Fruit fly (Drosophila melanogaster) whole organism, embryonic: ENCODE measurements around the gene CG13032.
A peak's percentile ranks its signal among the peaks of the same experiment; 100 is the strongest.

Experiments
- Abd-B ChIP-seq: fragments of 200-800 bp; sonication (Bioruptor generic); optimal IDR thresholded peaks from 2 replicates; lab custom pipeline; 2018; ENCODE audit warnings: missing biosample characterization, mild to moderate bottlenecking, missing genetic modification characterization, moderate library complexity
- Aef1 ChIP-seq: fragments of 200-800 bp; sonication (Bioruptor generic); IDR thresholded peaks from 3 replicates; pipeline ENCODE4 v1.3.6; 2022; ENCODE audit warnings: missing biosample characterization, missing genetic modification characterization
- Atf3 ChIP-seq: fragments of 200-800 bp; sonication (Bioruptor generic); optimal IDR thresholded peaks from 3 replicates; lab custom pipeline; 2016; ENCODE audit warnings: missing biosample characterization, missing genetic modification characterization
- CG10147 ChIP-seq: fragments of 200-800 bp; sonication (Bioruptor generic); optimal IDR thresholded peaks from 2 replicates; lab custom pipeline; 2019; ENCODE audit warnings: missing biosample characterization, mild to moderate bottlenecking, missing genetic modification characterization, moderate library complexity
- CG11723 ChIP-seq: fragments of 200-800 bp; sonication (Bioruptor generic); optimal IDR thresholded peaks from 2 replicates; lab custom pipeline; 2017; ENCODE audit warnings: missing biosample characterization, mild to moderate bottlenecking, missing genetic modification characterization
- CG12071 ChIP-seq: fragments of 200-800 bp; sonication (Bioruptor generic); optimal IDR thresholded peaks from 3 replicates; lab custom pipeline; 2018; ENCODE audit warnings: missing biosample characterization, mild to moderate bottlenecking, missing genetic modification characterization
- CG1233 ChIP-seq: fragments of 200-800 bp; sonication (Bioruptor generic); optimal IDR thresholded peaks from 4 replicates; lab custom pipeline; 2018; ENCODE audit warnings: missing biosample characterization, mild to moderate bottlenecking, missing genetic modification characterization
- CG14965 ChIP-seq: fragments of 200-800 bp; sonication (Bioruptor generic); optimal IDR thresholded peaks from 2 replicates; lab custom pipeline; 2016; ENCODE audit warnings: missing biosample characterization, missing genetic modification characterization, borderline replicate concordance
- CG15479 ChIP-seq: fragments of 200-800 bp; sonication (Bioruptor generic); optimal IDR thresholded peaks from 3 replicates; lab custom pipeline; 2019; ENCODE audit warnings: missing biosample characterization, mild to moderate bottlenecking, missing genetic modification characterization, moderate library complexity
- CG2712 ChIP-seq: fragments of 200-800 bp; optimal IDR thresholded peaks from 3 replicates; lab custom pipeline; 2019; ENCODE audit warnings: missing biosample characterization, mild to moderate bottlenecking, missing genetic modification characterization, moderate library complexity
- CG2889 ChIP-seq: fragments of 200-800 bp; sonication (Bioruptor generic); IDR thresholded peaks from 3 replicates; pipeline ENCODE4 v1.3.6; 2022; ENCODE audit warnings: missing biosample characterization, missing genetic modification characterization
- CG31224 ChIP-seq: fragments of 200-800 bp; sonication (Bioruptor generic); IDR thresholded peaks from 2 replicates; pipeline ENCODE4 v1.3.6; 2022; ENCODE audit warnings: missing biosample characterization, missing genetic modification characterization
- CG34224 ChIP-seq: fragments of 200-800 bp; sonication (Bioruptor generic); IDR thresholded peaks from 3 replicates; pipeline ENCODE4 v1.3.6; 2022; ENCODE audit warnings: missing biosample characterization, missing genetic modification characterization; ENCODE audit not compliant: partially characterized antibody
- CG4707 ChIP-seq: fragments of 200-800 bp; sonication (Bioruptor generic); optimal IDR thresholded peaks from 2 replicates; lab custom pipeline; 2018; ENCODE audit warnings: missing biosample characterization, mild to moderate bottlenecking, missing genetic modification characterization, moderate library complexity
- CG4730 ChIP-seq: fragments of 200-800 bp; sonication (Bioruptor generic); IDR thresholded peaks from 2 replicates; pipeline ENCODE4 v1.3.6; 2022; ENCODE audit warnings: missing biosample characterization, missing genetic modification characterization
- CG4854 ChIP-seq: fragments of 200-800 bp; sonication (Bioruptor generic); optimal IDR thresholded peaks from 2 replicates; lab custom pipeline; 2016; ENCODE audit warnings: missing biosample characterization, missing genetic modification characterization, inconsistent platforms
- CG5953 ChIP-seq: fragments of 200-800 bp; sonication (Bioruptor generic); IDR thresholded peaks from 2 replicates; pipeline ENCODE4 v1.3.6; 2022; ENCODE audit warnings: missing biosample characterization, missing genetic modification characterization
- CG6272 ChIP-seq: fragments of 200-800 bp; sonication (Bioruptor generic); IDR thresholded peaks from 2 replicates; pipeline ENCODE4 v1.3.6; 2022; ENCODE audit warnings: missing biosample characterization, missing genetic modification characterization
- CG9876 ChIP-seq: fragments of 200-800 bp; sonication (Bioruptor generic); optimal IDR thresholded peaks from 2 replicates; lab custom pipeline; 2016; ENCODE audit warnings: missing biosample characterization, missing genetic modification characterization
- Chrac-16 ChIP-seq: fragments of 200-800 bp; sonication (Bioruptor generic); optimal IDR thresholded peaks from 3 replicates; lab custom pipeline; 2016; ENCODE audit warnings: missing biosample characterization, missing genetic modification characterization
- CoRest ChIP-seq: fragments of 200-800 bp; sonication (Bioruptor generic); optimal IDR thresholded peaks from 3 replicates; lab custom pipeline; 2018; ENCODE audit warnings: missing biosample characterization, mild to moderate bottlenecking, missing genetic modification characterization, moderate library complexity
- Dbx ChIP-seq: fragments of 200-800 bp; sonication (Bioruptor generic); IDR thresholded peaks from 3 replicates; pipeline ENCODE4 v1.3.6; 2022; ENCODE audit warnings: missing biosample characterization, missing genetic modification characterization
- Dip2 ChIP-seq: fragments of 200-800 bp; sonication (Bioruptor generic); IDR thresholded peaks from 2 replicates; pipeline ENCODE4 v1.3.6; 2022; ENCODE audit warnings: missing biosample characterization, missing genetic modification characterization
- Elba2 ChIP-seq: fragments of 200-800 bp; sonication (Bioruptor generic); optimal IDR thresholded peaks from 3 replicates; lab custom pipeline; 2016; ENCODE audit warnings: missing biosample characterization, missing genetic modification characterization
- H2.0 ChIP-seq: fragments of 200-800 bp; sonication (Bioruptor generic); IDR thresholded peaks from 2 replicates; pipeline ENCODE4 v1.3.6; 2022; ENCODE audit warnings: missing biosample characterization, missing genetic modification characterization
- HHEX ChIP-seq: fragments of 200-800 bp; sonication (Bioruptor generic); optimal IDR thresholded peaks from 3 replicates; lab custom pipeline; 2017; ENCODE audit warnings: missing biosample characterization, mild to moderate bottlenecking, missing genetic modification characterization, missing genetic modification reagents
- Jarid2 ChIP-seq: fragments of 200-800 bp; sonication (Bioruptor generic); optimal IDR thresholded peaks from 3 replicates; lab custom pipeline; 2017; ENCODE audit warnings: mild to moderate bottlenecking, missing biosample characterization, missing genetic modification reagents, missing genetic modification characterization
- Lhr ChIP-seq: fragments of 200-800 bp; sonication (Bioruptor generic); optimal IDR thresholded peaks from 3 replicates; lab custom pipeline; 2017; ENCODE audit warnings: mild to moderate bottlenecking, missing biosample characterization, missing genetic modification reagents, missing genetic modification characterization
- MBD-R2 ChIP-seq: fragments of 200-800 bp; sonication (Bioruptor generic); IDR thresholded peaks from 2 replicates; pipeline ENCODE4 v1.3.6; 2022; ENCODE audit warnings: missing biosample characterization, missing genetic modification characterization
- Mad ChIP-seq: fragments of 200-800 bp; sonication (Bioruptor generic); optimal IDR thresholded peaks from 2 replicates; lab custom pipeline; 2016; ENCODE audit warnings: missing biosample characterization, missing genetic modification characterization
- Ptx1 ChIP-seq: fragments of 200-800 bp; sonication (Bioruptor generic); IDR thresholded peaks from 2 replicates; pipeline ENCODE4 v1.3.6; 2022; ENCODE audit warnings: missing biosample characterization, missing genetic modification characterization
- Sin3A ChIP-seq: fragments of >200 bp; optimal IDR thresholded peaks from 2 replicates; lab custom pipeline; 2018
- Sox100B ChIP-seq: fragments of 200-800 bp; sonication (Bioruptor generic); optimal IDR thresholded peaks from 3 replicates; lab custom pipeline; 2018; ENCODE audit warnings: missing biosample characterization, mild to moderate bottlenecking, missing genetic modification characterization
- Vsx1 ChIP-seq: fragments of 200-800 bp; sonication (Bioruptor generic); optimal IDR thresholded peaks from 2 replicates; lab custom pipeline; 2017; ENCODE audit warnings: missing biosample characterization, mild to moderate bottlenecking, missing genetic modification characterization, missing genetic modification reagents
- ab ChIP-seq: fragments of 200-800 bp; sonication (Bioruptor generic); optimal IDR thresholded peaks from 2 replicates; lab custom pipeline; 2016; ENCODE audit warnings: missing biosample characterization, missing genetic modification characterization
- bigmax ChIP-seq: fragments of 200-800 bp; sonication (Bioruptor generic); optimal IDR thresholded peaks from 2 replicates; lab custom pipeline; 2018; ENCODE audit warnings: missing biosample characterization, mild to moderate bottlenecking, missing genetic modification characterization
- cato ChIP-seq: fragments of 200-800 bp; sonication (Bioruptor generic); optimal IDR thresholded peaks from 2 replicates; lab custom pipeline; 2016; ENCODE audit warnings: missing biosample characterization, missing genetic modification characterization, borderline replicate concordance
- crol ChIP-seq: fragments of 200-800 bp; sonication (Bioruptor generic); IDR thresholded peaks from 2 replicates; pipeline ENCODE4 v1.3.6; 2022; ENCODE audit warnings: missing biosample characterization, missing genetic modification characterization
- da ChIP-seq: fragments of 200-800 bp; sonication (Bioruptor generic); optimal IDR thresholded peaks from 2 replicates; lab custom pipeline; 2016; ENCODE audit warnings: missing biosample characterization, missing genetic modification characterization
- esg ChIP-seq: fragments of 200-800 bp; sonication (Bioruptor generic); conservative IDR thresholded peaks from 2 replicates; pipeline ENCODE4 v1.3.6; 2022; ENCODE audit warnings: missing biosample characterization, missing genetic modification characterization
- h ChIP-seq: fragments of >200 bp; optimal IDR thresholded peaks from 2 replicates; lab custom pipeline; 2017
- ken ChIP-seq: fragments of 200-800 bp; sonication (Bioruptor generic); IDR thresholded peaks from 3 replicates; pipeline ENCODE4 v1.3.6; 2022; ENCODE audit warnings: missing biosample characterization, missing genetic modification characterization
- nmo ChIP-seq: fragments of 200-800 bp; sonication (Bioruptor generic); optimal IDR thresholded peaks from 2 replicates; lab custom pipeline; 2018; ENCODE audit warnings: missing biosample characterization, mild to moderate bottlenecking, missing genetic modification characterization, moderate library complexity
- nom ChIP-seq: fragments of 200-800 bp; sonication (Bioruptor generic); optimal IDR thresholded peaks from 2 replicates; lab custom pipeline; 2017; ENCODE audit warnings: missing biosample characterization, missing genetic modification characterization, mild to moderate bottlenecking, moderate library complexity, missing genetic modification reagents
- onecut ChIP-seq: fragments of 200-800 bp; sonication (Bioruptor generic); IDR thresholded peaks from 2 replicates; pipeline ENCODE4 v1.3.6; 2022; ENCODE audit warnings: missing biosample characterization, missing genetic modification characterization
- peb ChIP-seq: fragments of 200-800 bp; sonication (Bioruptor generic); IDR thresholded peaks from 2 replicates; pipeline ENCODE4 v1.3.6; 2022; ENCODE audit warnings: missing biosample characterization, missing genetic modification characterization
- pnt ChIP-seq: fragments of 200-800 bp; sonication (Bioruptor generic); optimal IDR thresholded peaks from 3 replicates; lab custom pipeline; 2016; ENCODE audit warnings: missing biosample characterization, missing genetic modification characterization
- pros ChIP-seq: fragments of 200-800 bp; sonication (Bioruptor generic); optimal IDR thresholded peaks from 3 replicates; lab custom pipeline; 2019; ENCODE audit warnings: missing biosample characterization, mild to moderate bottlenecking, missing genetic modification characterization, moderate library complexity
- schlank ChIP-seq: fragments of 200-800 bp; sonication (Bioruptor generic); optimal IDR thresholded peaks from 2 replicates; lab custom pipeline; 2018; ENCODE audit warnings: missing biosample characterization, mild to moderate bottlenecking, missing genetic modification characterization
- seq ChIP-seq: fragments of 200-800 bp; sonication (Bioruptor generic); IDR thresholded peaks from 2 replicates; pipeline ENCODE4 v1.3.6; 2022; ENCODE audit warnings: missing biosample characterization, missing genetic modification characterization
- sob ChIP-seq: fragments of 200-800 bp; sonication (Bioruptor generic); IDR thresholded peaks from 2 replicates; pipeline ENCODE4 v1.3.6; 2022; ENCODE audit warnings: missing biosample characterization, missing genetic modification characterization
- tna ChIP-seq: fragments of 200-800 bp; sonication (Bioruptor generic); IDR thresholded peaks from 2 replicates; pipeline ENCODE4 v1.3.6; 2022; ENCODE audit warnings: missing biosample characterization, missing genetic modification characterization; ENCODE audit not compliant: partially characterized antibody

Gene CG13032

dm6 chr3L:16640509-16641068, 33.2 kb upstream of the CG13032 start (continued):
- no peak for TF ChIP-seq nom (GFP tag; lab: Kevin White, UChicago)
- no peak for TF ChIP-seq CG12071 (GFP tag; lab: Kevin White, UChicago)
- TF ChIP-seq CoRest (tag; lab: Kevin White, UChicago) = peak; percentile 31
- no peak for TF ChIP-seq onecut (GFP tag; lab: Robert Waterston, UW)
- TF ChIP-seq Lhr (GFP tag; lab: Kevin White, UChicago) = peak; percentile 38
- TF ChIP-seq CG1233 (GFP tag; lab: Kevin White, UChicago) = peak; percentile 40
- no peak for TF ChIP-seq Dip2
- TF ChIP-seq seq = no peak
- TF ChIP-seq CG2889 (GFP tag; lab: Robert Waterston, UW) = no peak
- TF ChIP-seq CG9876 (GFP tag; lab: Kevin White, UChicago) = no peak
- no peak for TF ChIP-seq schlank (tag; lab: Kevin White, UChicago)
- no peak for TF ChIP-seq Aef1 (GFP tag; lab: Robert Waterston, UW)
- no peak for TF ChIP-seq pros (GFP tag; lab: Kevin White, UChicago)
- TF ChIP-seq Jarid2 = no peak
- TF ChIP-seq CG5953 (GFP tag; lab: Robert Waterston, UW) = no peak
- no peak for TF ChIP-seq pnt (GFP tag; lab: Kevin White, UChicago)
- TF ChIP-seq Dbx (GFP tag; lab: Robert Waterston, UW) = no peak
- TF ChIP-seq Ptx1 = no peak
- no peak for TF ChIP-seq CG34224 (GFP tag; lab: Robert Waterston, UW)
- TF ChIP-seq crol = peak; percentile 54
- peak; percentile 14 for TF ChIP-seq CG4707
- no peak for TF ChIP-seq esg (GFP tag; lab: Robert Waterston, UW)
- TF ChIP-seq CG14965 (GFP tag; lab: Kevin White, UChicago) = no peak
- TF ChIP-seq peb (GFP tag; lab: Robert Waterston, UW) = no peak
- no peak for TF ChIP-seq sob (GFP tag; lab: Robert Waterston, UW)
- TF ChIP-seq Sox100B = peak; percentile 41
- peak; percentile 71 for TF ChIP-seq Vsx1 (GFP tag; lab: Kevin White, UChicago)
- no peak for TF ChIP-seq tna (GFP tag; lab: Robert Waterston, UW)
- TF ChIP-seq Chrac-16 (GFP tag; lab: Kevin White, UChicago) = no peak
- no peak for TF ChIP-seq HHEX (GFP tag; lab: Kevin White, UChicago)
- TF ChIP-seq h (lab: Kevin White, UChicago) = no peak
- TF ChIP-seq CG31224 (GFP tag; lab: Robert Waterston, UW) = no peak
- no peak for TF ChIP-seq cato (GFP tag; lab: Kevin White, UChicago)
- TF ChIP-seq CG10147 = no peak
- no peak for TF ChIP-seq da
- TF ChIP-seq CG4854 (GFP tag; lab: Kevin White, UChicago) = no peak
- no peak for TF ChIP-seq Atf3 (GFP tag; lab: Kevin White, UChicago)
- TF ChIP-seq MBD-R2 (GFP tag; lab: Robert Waterston, UW) = no peak
- peak; percentile 13 for TF ChIP-seq CG15479 (GFP tag; lab: Kevin White, UChicago)
- TF ChIP-seq ken (GFP tag; lab: Robert Waterston, UW) = no peak
- TF ChIP-seq Abd-B (GFP tag; lab: Kevin White, UChicago) = no peak
- TF ChIP-seq CG2712 = peak; percentile 64
- TF ChIP-seq Elba2 (GFP tag; lab: Kevin White, UChicago) = no peak
- no peak for TF ChIP-seq Sin3A (lab: Kevin White, UChicago)
- TF ChIP-seq Mad = no peak
- no peak for TF ChIP-seq nmo
- TF ChIP-seq bigmax = no peak
- no peak for TF ChIP-seq CG6272 (GFP tag; lab: Robert Waterston, UW)
- TF ChIP-seq H2.0 (GFP tag; lab: Robert Waterston, UW) = no peak
- no peak for TF ChIP-seq CG4730 (GFP tag; lab: Robert Waterston, UW)
- TF ChIP-seq CG11723 (GFP tag; lab: Kevin White, UChicago) = no peak
- no peak for TF ChIP-seq ab (GFP tag; lab: Kevin White, UChicago)
